Fruit fly (Drosophila melanogaster) whole organism, embryonic: ENCODE data around the gene CG4382.

Experiments used
- Atf-2 ChIP-seq: fragments of 200-800 bp; sonication (Bioruptor generic); optimal IDR thresholded peaks from 2 replicates; lab custom pipeline; 2016; ENCODE audit warnings: missing biosample characterization, missing genetic modification characterization
- B-H2 ChIP-seq: fragments of 200-800 bp; sonication (Bioruptor generic); optimal IDR thresholded peaks from 2 replicates; lab custom pipeline; 2018; ENCODE audit warnings: missing biosample characterization, mild to moderate bottlenecking, missing genetic modification characterization
- Bdp1 ChIP-seq: fragments of 200-800 bp; sonication (Bioruptor generic); optimal IDR thresholded peaks from 3 replicates; lab custom pipeline; 2016; ENCODE audit warnings: missing biosample characterization, missing genetic modification characterization
- Blimp-1 ChIP-seq: fragments of 200-800 bp; sonication (Bioruptor generic); optimal IDR thresholded peaks from 3 replicates; lab custom pipeline; 2018; ENCODE audit warnings: missing biosample characterization, missing genetic modification characterization, mild to moderate bottlenecking, moderate library complexity, missing genetic modification reagents
- C15 ChIP-seq: fragments of 200-800 bp; sonication (Bioruptor generic); IDR thresholded peaks from 3 replicates; pipeline ENCODE4 v1.3.6; 2022; ENCODE audit warnings: missing biosample characterization, missing genetic modification characterization
- CG10147 ChIP-seq: fragments of 200-800 bp; sonication (Bioruptor generic); optimal IDR thresholded peaks from 2 replicates; lab custom pipeline; 2019; ENCODE audit warnings: missing biosample characterization, mild to moderate bottlenecking, missing genetic modification characterization, moderate library complexity
- CG10274 ChIP-seq: fragments of 200-800 bp; sonication (Bioruptor generic); optimal IDR thresholded peaks from 3 replicates; lab custom pipeline; 2017; ENCODE audit warnings: missing biosample characterization, mild to moderate bottlenecking, missing genetic modification characterization
- CG11696 ChIP-seq: fragments of 200-800 bp; sonication (Bioruptor generic); IDR thresholded peaks from 2 replicates; pipeline ENCODE4 v1.3.6; 2022; ENCODE audit warnings: missing biosample characterization, missing genetic modification characterization
- CG13287 ChIP-seq: fragments of 200-800 bp; sonication (Bioruptor generic); IDR thresholded peaks from 2 replicates; pipeline ENCODE4 v1.3.6; 2022; ENCODE audit warnings: missing biosample characterization, missing genetic modification characterization; ENCODE audit not compliant: partially characterized antibody
- CG14965 ChIP-seq: fragments of 200-800 bp; sonication (Bioruptor generic); optimal IDR thresholded peaks from 2 replicates; lab custom pipeline; 2016; ENCODE audit warnings: missing biosample characterization, missing genetic modification characterization, borderline replicate concordance
- CG15011 ChIP-seq: fragments of 200-800 bp; sonication (Bioruptor generic); optimal IDR thresholded peaks from 3 replicates; lab custom pipeline; 2018; ENCODE audit warnings: missing biosample characterization, mild to moderate bottlenecking, missing genetic modification characterization
- CG1602 ChIP-seq: fragments of 200-800 bp; sonication (Bioruptor generic); optimal IDR thresholded peaks from 3 replicates; lab custom pipeline; 2016; ENCODE audit warnings: missing biosample characterization, missing genetic modification characterization
- CG1647 ChIP-seq: fragments of 200-800 bp; sonication (Bioruptor generic); optimal IDR thresholded peaks from 3 replicates; lab custom pipeline; 2016; ENCODE audit warnings: missing biosample characterization, missing genetic modification characterization
- CG18011 ChIP-seq: fragments of 200-800 bp; sonication (Bioruptor generic); optimal IDR thresholded peaks from 2 replicates; lab custom pipeline; 2017; ENCODE audit warnings: missing biosample characterization, missing genetic modification characterization, mild to moderate bottlenecking, moderate library complexity, missing genotype
- CG18262 ChIP-seq: fragments of 200-800 bp; optimal IDR thresholded peaks from 3 replicates; lab custom pipeline; 2019; ENCODE audit warnings: missing biosample characterization, mild to moderate bottlenecking, missing genetic modification characterization, moderate library complexity
- CG31365 ChIP-seq: fragments of 200-800 bp; sonication (Bioruptor generic); optimal IDR thresholded peaks from 2 replicates; lab custom pipeline; 2018; ENCODE audit warnings: missing biosample characterization, mild to moderate bottlenecking, missing genetic modification characterization
- CG33213 ChIP-seq: fragments of 200-800 bp; sonication (Bioruptor generic); optimal IDR thresholded peaks from 3 replicates; lab custom pipeline; 2016; ENCODE audit warnings: missing biosample characterization, missing genetic modification characterization
- CG3838 ChIP-seq: fragments of 200-800 bp; sonication (Bioruptor generic); optimal IDR thresholded peaks from 3 replicates; lab custom pipeline; 2016; ENCODE audit warnings: missing biosample characterization, missing genetic modification characterization
- CG3847 ChIP-seq: fragments of 200-800 bp; sonication (Bioruptor generic); IDR thresholded peaks from 2 replicates; pipeline ENCODE4 v1.3.6; 2022; ENCODE audit warnings: missing biosample characterization, missing genetic modification characterization
- CG4617 ChIP-seq: fragments of 200-800 bp; sonication (Bioruptor generic); optimal IDR thresholded peaks from 3 replicates; lab custom pipeline; 2016; ENCODE audit warnings: missing biosample characterization, missing genetic modification characterization, borderline replicate concordance
- CG5245 ChIP-seq: fragments of 200-800 bp; sonication (Bioruptor generic); optimal IDR thresholded peaks from 3 replicates; lab custom pipeline; 2016; ENCODE audit warnings: missing biosample characterization, missing genetic modification characterization
- CG6654 ChIP-seq: fragments of 200-800 bp; sonication (Bioruptor generic); optimal IDR thresholded peaks from 2 replicates; lab custom pipeline; 2017; ENCODE audit warnings: missing biosample characterization, mild to moderate bottlenecking, missing genetic modification characterization
- CG7786 ChIP-seq: fragments of 200-800 bp; sonication (Bioruptor generic); optimal IDR thresholded peaks from 2 replicates; lab custom pipeline; 2016; ENCODE audit warnings: missing biosample characterization, missing genetic modification characterization
- CG8290 ChIP-seq, 3 experiments: fragments of 200-800 bp; sonication (Bioruptor generic); optimal IDR thresholded peaks; 2 replicates each; lab custom pipeline; 2016 to 2019; ENCODE audit warnings: missing biosample characterization in 3 of 3, missing genetic modification characterization in 3 of 3, mild to moderate bottlenecking in 2 of 3, moderate library complexity in 1 of 3
- CG8924 ChIP-seq: fragments of 200-800 bp; optimal IDR thresholded peaks from 3 replicates; lab custom pipeline; 2019; ENCODE audit warnings: missing biosample characterization, mild to moderate bottlenecking, missing genetic modification characterization, moderate library complexity
- Doc2 ChIP-seq: fragments of 200-800 bp; sonication (Bioruptor generic); IDR thresholded peaks from 2 replicates; pipeline ENCODE4 v1.3.6; 2022; ENCODE audit warnings: missing biosample characterization, missing genetic modification characterization
- Eip74EF ChIP-seq, 2 experiments: fragments of 200-800 bp in 1 of 2; fragments of >200 bp in 1 of 2; sonication (Bioruptor generic) in 1 of 2; optimal IDR thresholded peaks; 2 replicates each; lab custom pipeline; 2017 to 2019; ENCODE audit warnings: missing biosample characterization in 2 of 2, missing genetic modification characterization in 2 of 2, mild to moderate bottlenecking in 1 of 2, moderate library complexity in 1 of 2
- Ets65A ChIP-seq: fragments of 200-800 bp; sonication (Bioruptor generic); peaks from one replicate; lab custom pipeline; 2016; ENCODE audit warnings: missing biosample characterization, missing genetic modification characterization
- Fer3 ChIP-seq: fragments of 200-800 bp; sonication (Bioruptor generic); optimal IDR thresholded peaks from 2 replicates; lab custom pipeline; 2018; ENCODE audit warnings: missing biosample characterization, mild to moderate bottlenecking, missing genetic modification characterization, moderate library complexity
- Gug ChIP-seq: fragments of 200-800 bp; sonication (Bioruptor generic); IDR thresholded peaks from 4 replicates; pipeline ENCODE4 v1.3.6; 2022; ENCODE audit warnings: missing biosample characterization, missing genetic modification characterization
- Hey ChIP-seq: fragments of 200-800 bp; sonication (Bioruptor generic); optimal IDR thresholded peaks from 3 replicates; lab custom pipeline; 2018; ENCODE audit warnings: missing biosample characterization, mild to moderate bottlenecking, missing genetic modification characterization
- NC2α ChIP-seq: fragments of 200-800 bp; sonication (Bioruptor generic); optimal IDR thresholded peaks from 2 replicates; lab custom pipeline; 2016; ENCODE audit warnings: missing biosample characterization, missing genetic modification characterization
- Pdp1 ChIP-seq, 2 experiments: fragments of 200-800 bp; sonication (Bioruptor generic); optimal IDR thresholded peaks; 3 replicates each; lab custom pipeline; 2016; ENCODE audit warnings: missing biosample characterization in 2 of 2, missing genetic modification characterization in 2 of 2, mild to moderate bottlenecking in 1 of 2, moderate library complexity in 1 of 2
- Ravus ChIP-seq: fragments of 200-800 bp; sonication (Bioruptor generic); IDR thresholded peaks from 2 replicates; pipeline ENCODE4 v1.3.6; 2022; ENCODE audit warnings: missing biosample characterization, missing genetic modification characterization
- Tbp ChIP-seq: fragments of >200 bp; optimal IDR thresholded peaks from 2 replicates; lab custom pipeline; 2018; ENCODE audit warnings: missing biosample characterization, missing genetic modification characterization
- bowl ChIP-seq: fragments of 200-800 bp; sonication (Bioruptor generic); IDR thresholded peaks from 2 replicates; pipeline ENCODE4 v1.3.6; 2022; ENCODE audit warnings: missing biosample characterization, missing genetic modification characterization
- cad ChIP-seq: fragments of >200 bp; optimal IDR thresholded peaks from 2 replicates; lab custom pipeline; 2017; ENCODE audit warnings: missing biosample characterization, missing genetic modification characterization
- chm ChIP-seq: fragments of 200-800 bp; sonication (Bioruptor generic); IDR thresholded peaks from 2 replicates; pipeline ENCODE4 v1.3.6; 2022; ENCODE audit warnings: missing biosample characterization, missing genetic modification characterization
- chn ChIP-seq: fragments of 200-800 bp; sonication (Bioruptor generic); optimal IDR thresholded peaks from 2 replicates; lab custom pipeline; 2016; ENCODE audit warnings: missing biosample characterization, missing genetic modification characterization
- dan ChIP-seq: fragments of 200-800 bp; sonication (Bioruptor generic); IDR thresholded peaks from 2 replicates; pipeline ENCODE4 v1.3.6; 2022; ENCODE audit warnings: missing biosample characterization, missing genetic modification characterization
- dati ChIP-seq: fragments of 200-800 bp; sonication (Bioruptor generic); IDR thresholded peaks from 2 replicates; pipeline ENCODE4 v1.3.6; 2022; ENCODE audit warnings: missing biosample characterization, missing genetic modification characterization
- dysf ChIP-seq: fragments of 200-800 bp; sonication (Bioruptor generic); IDR thresholded peaks from 3 replicates; pipeline ENCODE4 v1.3.6; 2022; ENCODE audit warnings: missing biosample characterization, missing genetic modification characterization
- emc ChIP-seq: fragments of 200-800 bp; sonication (Bioruptor generic); optimal IDR thresholded peaks from 2 replicates; lab custom pipeline; 2016; ENCODE audit warnings: missing biosample characterization, missing genetic modification characterization
- fd64A ChIP-seq: fragments of 200-800 bp; sonication (Bioruptor generic); optimal IDR thresholded peaks from 3 replicates; lab custom pipeline; 2018; ENCODE audit warnings: missing biosample characterization, mild to moderate bottlenecking, missing genetic modification characterization
- gsb ChIP-seq: fragments of 200-800 bp; sonication (Bioruptor generic); IDR thresholded peaks from 2 replicates; pipeline ENCODE4 v1.3.6; 2022; ENCODE audit warnings: missing biosample characterization, missing genetic modification characterization
- inv ChIP-seq: fragments of 200-800 bp; sonication (Bioruptor generic); IDR thresholded peaks from 2 replicates; pipeline ENCODE4 v1.3.6; 2022; ENCODE audit warnings: missing biosample characterization, missing genetic modification characterization; ENCODE audit not compliant: partially characterized antibody
- lmd ChIP-seq: fragments of 200-800 bp; sonication (Bioruptor generic); IDR thresholded peaks from 2 replicates; pipeline ENCODE4 v1.3.6; 2022; ENCODE audit warnings: missing biosample characterization, missing genetic modification characterization
- odd ChIP-seq: fragments of 200-800 bp; sonication (Bioruptor generic); optimal IDR thresholded peaks from 2 replicates; lab custom pipeline; 2017; ENCODE audit warnings: missing biosample characterization, mild to moderate bottlenecking, missing genetic modification characterization
- sc ChIP-seq, 3 experiments: fragments of >200 bp in 2 of 3; fragments of 200-800 bp in 1 of 3; sonication (Bioruptor generic) in 1 of 3; optimal IDR thresholded peaks; 2 replicates in 2 of 3; 3 replicates in 1 of 3; lab custom pipeline; 2017; ENCODE audit warnings: mild to moderate bottlenecking in 1 of 3, missing biosample characterization in 1 of 3, missing genetic modification characterization in 1 of 3, missing genetic modification reagents in 1 of 3
- schlank ChIP-seq: fragments of 200-800 bp; sonication (Bioruptor generic); optimal IDR thresholded peaks from 2 replicates; lab custom pipeline; 2018; ENCODE audit warnings: missing biosample characterization, mild to moderate bottlenecking, missing genetic modification characterization
- tna ChIP-seq: fragments of 200-800 bp; sonication (Bioruptor generic); IDR thresholded peaks from 2 replicates; pipeline ENCODE4 v1.3.6; 2022; ENCODE audit warnings: missing biosample characterization, missing genetic modification characterization; ENCODE audit not compliant: partially characterized antibody
- tx ChIP-seq: fragments of 200-800 bp; sonication (Bioruptor generic); optimal IDR thresholded peaks from 2 replicates; lab custom pipeline; 2016; ENCODE audit warnings: missing biosample characterization, missing genetic modification characterization

Gene CG4382

dm6 chr2L:9594625-9595300 is 5.9 kb downstream of the CG4382 start (continued):
- no peak for TF ChIP-seq tx (GFP tag; lab: Kevin White, UChicago)
- no peak for TF ChIP-seq Gug (GFP tag; lab: Robert Waterston, UW)
- no peak for TF ChIP-seq Bdp1
- TF ChIP-seq CG7786 (GFP tag; lab: Kevin White, UChicago), result no peak
- no peak for TF ChIP-seq NC2α (GFP tag; lab: Kevin White, UChicago)
- TF ChIP-seq CG33213, result no peak
- TF ChIP-seq Pdp1 (GFP tag; optimal IDR thresholded peaks at IDR 0.05; lab: Kevin White, UChicago), result no peak
- TF ChIP-seq chn, result no peak
- TF ChIP-seq chm (GFP tag; lab: Robert Waterston, UW), result peak; percentile 72; the same call in 1 of the 2 replicates
- no peak for TF ChIP-seq CG31365 (tag; lab: Kevin White, UChicago)
- peak; percentile 10 for TF ChIP-seq CG5245 (GFP tag; lab: Kevin White, UChicago)
- TF ChIP-seq CG1647, result no peak
- no peak for TF ChIP-seq bowl (GFP tag; lab: Robert Waterston, UW)
- no peak for TF ChIP-seq CG13287 (GFP tag; lab: Robert Waterston, UW)
- no peak for TF ChIP-seq CG6654 (GFP tag; lab: Kevin White, UChicago)
- no peak for TF ChIP-seq emc
- no peak for TF ChIP-seq B-H2 (GFP tag; lab: Kevin White, UChicago)
- TF ChIP-seq CG10274 (GFP tag; lab: Kevin White, UChicago), result no peak
- no peak for TF ChIP-seq dan (GFP tag; lab: Robert Waterston, UW)
- TF ChIP-seq Atf-2 (GFP tag; lab: Kevin White, UChicago), result no peak
- no peak for TF ChIP-seq C15
- TF ChIP-seq schlank (tag; lab: Kevin White, UChicago), result no peak
- peak; percentile 71 for TF ChIP-seq Blimp-1 (GFP tag; lab: Kevin White, UChicago)
- TF ChIP-seq dysf, result peak; percentile 38; the same call in 1 of the 3 replicates
- TF ChIP-seq CG10147, result no peak
- no peak for TF ChIP-seq odd (GFP tag; lab: Kevin White, UChicago)
- TF ChIP-seq tna, result no peak
- TF ChIP-seq CG4617, result no peak
- no peak for TF ChIP-seq Fer3 (tag; lab: Kevin White, UChicago)
- no peak for TF ChIP-seq Doc2 (GFP tag; lab: Robert Waterston, UW)
- no peak; the same call in 1 of the 2 replicates for TF ChIP-seq CG3847 (GFP tag; lab: Robert Waterston, UW)
- TF ChIP-seq gsb (GFP tag; lab: Robert Waterston, UW), result no peak
- TF ChIP-seq Tbp, result no peak
- TF ChIP-seq cad (GFP tag; lab: Kevin White, UChicago), result no peak
- TF ChIP-seq Eip74EF (GFP tag; optimal IDR thresholded peaks at IDR 0.05; lab: Kevin White, UChicago), result peak in 1 of 2 experiments; percentile 2
- TF ChIP-seq lmd, result no peak
- TF ChIP-seq Hey (tag; lab: Kevin White, UChicago), result no peak

dm6 chr2L:9591146-9591545 is 9.5 kb downstream of the CG4382 start:
- TF ChIP-seq Ets65A (GFP tag; lab: Kevin White, UChicago), result peak; percentile 73
- no peak for TF ChIP-seq dati (GFP tag; lab: Robert Waterston, UW)
- no peak for TF ChIP-seq CG14965 (GFP tag; lab: Kevin White, UChicago)
- TF ChIP-seq CG18011 (GFP tag; lab: Kevin White, UChicago), result no peak
- TF ChIP-seq CG1602 (GFP tag; lab: Kevin White, UChicago), result no peak
- no peak for TF ChIP-seq CG8924 (tag; lab: Kevin White, UChicago)
- TF ChIP-seq fd64A (GFP tag; lab: Kevin White, UChicago), result no peak
- no peak for TF ChIP-seq sc (optimal IDR thresholded peaks at IDR 0.05; lab: Kevin White, UChicago)
- no peak for TF ChIP-seq sc (GFP tag; optimal IDR thresholded peaks at IDR 0.05; lab: Kevin White, UChicago)
- no peak for TF ChIP-seq CG8290 (GFP tag; optimal IDR thresholded peaks at IDR 0.05; lab: Kevin White, UChicago)
- no peak for TF ChIP-seq CG8290 (tag; optimal IDR thresholded peaks at IDR 0.05; lab: Kevin White, UChicago)
- no peak for TF ChIP-seq inv (GFP tag; lab: Robert Waterston, UW)
- TF ChIP-seq CG15011, result no peak
- no peak for TF ChIP-seq CG18262 (tag; lab: Kevin White, UChicago)
- no peak for TF ChIP-seq CG11696
- TF ChIP-seq Ravus, result no peak
- TF ChIP-seq CG3838 (GFP tag; lab: Kevin White, UChicago), result no peak
